Fruit fly (Drosophila melanogaster) whole organism, embryonic: Measurements from ENCODE around the gene CG8173.

ENCODE experiments used
- CG14667 ChIP-seq: fragments of 200-800 bp; sonication (Bioruptor generic); IDR thresholded peaks from 2 replicates; pipeline ENCODE4 v1.3.6; 2022; ENCODE audit warnings: missing biosample characterization, missing genetic modification characterization
- CG6813 ChIP-seq: fragments of 200-800 bp; sonication (Bioruptor generic); optimal IDR thresholded peaks from 2 replicates; lab custom pipeline; 2017; ENCODE audit warnings: missing biosample characterization, missing genetic modification characterization, mild to moderate bottlenecking, moderate library complexity, missing genetic modification reagents
- jing ChIP-seq: fragments of 200-800 bp; sonication (Bioruptor generic); optimal IDR thresholded peaks from 2 replicates; lab custom pipeline; 2018; ENCODE audit warnings: missing biosample characterization, mild to moderate bottlenecking, missing genetic modification characterization

DNA sequence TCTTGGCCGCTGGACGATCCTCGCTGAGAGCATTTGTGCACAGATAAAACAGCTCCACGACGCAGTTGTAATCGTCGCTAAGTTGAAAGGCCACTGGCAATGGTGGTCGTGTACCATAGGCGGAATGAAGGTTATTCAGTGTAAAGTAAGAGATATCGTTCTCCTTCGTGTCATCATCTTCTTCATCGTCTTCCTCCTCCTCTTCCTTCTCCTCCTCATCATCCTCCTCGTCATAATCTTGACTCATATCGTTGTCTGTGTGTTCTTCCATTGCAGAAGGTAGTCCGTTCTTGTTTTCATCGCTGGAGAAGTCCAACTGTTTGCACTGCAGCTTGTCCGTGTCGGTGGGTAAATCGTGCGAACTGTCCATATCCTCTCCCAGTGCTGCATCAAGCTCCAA, 1.8 kb downstream of the CG8173 start:
- no peak for TF ChIP-seq jing
- no peak for TF ChIP-seq CG6813 (GFP tag; lab: Kevin White, UChicago)
- TF ChIP-seq CG14667 (GFP tag; lab: Robert Waterston, UW): no peak
